Fruit fly (Drosophila melanogaster) whole organism, prepupa: ENCODE data around the gene Eo.

Experiments used
- CG16779 ChIP-seq: fragments of 200-800 bp; sonication (Bioruptor generic); optimal IDR thresholded peaks from 3 replicates; lab custom pipeline; 2017; ENCODE audit warnings: missing biosample characterization, mild to moderate bottlenecking, missing genetic modification characterization
- CG3032 ChIP-seq: fragments of 200-800 bp; optimal IDR thresholded peaks from 2 replicates; lab custom pipeline; 2019; ENCODE audit warnings: missing biosample characterization, mild to moderate bottlenecking, missing genetic modification characterization, moderate library complexity
- CG4318 ChIP-seq: fragments of 200-800 bp; sonication (Bioruptor generic); optimal IDR thresholded peaks from 3 replicates; lab custom pipeline; 2017; ENCODE audit warnings: missing biosample characterization, mild to moderate bottlenecking, missing genetic modification characterization
- CG7368 ChIP-seq: fragments of 200-800 bp; sonication (Bioruptor generic); optimal IDR thresholded peaks from 3 replicates; lab custom pipeline; 2016; ENCODE audit warnings: missing biosample characterization, missing genetic modification characterization
- Gug ChIP-seq: fragments of 200-800 bp; sonication (Bioruptor generic); IDR thresholded peaks from 2 replicates; pipeline ENCODE4 v1.3.6; 2022; ENCODE audit warnings: missing biosample characterization, missing genetic modification characterization
- Met ChIP-seq: fragments of 200-800 bp; sonication (Bioruptor generic); optimal IDR thresholded peaks from 3 replicates; lab custom pipeline; 2016; ENCODE audit warnings: missing biosample characterization, missing genetic modification characterization
- OdsH ChIP-seq: fragments of 200-800 bp; sonication (Bioruptor generic); optimal IDR thresholded peaks from 3 replicates; lab custom pipeline; 2016; ENCODE audit warnings: missing biosample characterization, missing genetic modification characterization
- Sox102F ChIP-seq: fragments of 200-800 bp; sonication (Bioruptor generic); optimal IDR thresholded peaks from 2 replicates; lab custom pipeline; 2016; ENCODE audit warnings: missing biosample characterization, mild to moderate bottlenecking, missing genetic modification characterization
- eg ChIP-seq: fragments of 200-800 bp; sonication (Bioruptor generic); IDR thresholded peaks from 3 replicates; pipeline ENCODE4 v1.3.6; 2022; ENCODE audit warnings: missing biosample characterization, missing genetic modification characterization
- fd85E ChIP-seq: fragments of 200-800 bp; sonication (Bioruptor generic); optimal IDR thresholded peaks from 3 replicates; lab custom pipeline; 2016; ENCODE audit warnings: missing biosample characterization, missing genetic modification characterization
- pdm3 ChIP-seq: fragments of 200-800 bp; sonication (Bioruptor generic); optimal IDR thresholded peaks from 3 replicates; lab custom pipeline; 2016; ENCODE audit warnings: missing biosample characterization, missing genetic modification characterization
- svp ChIP-seq: fragments of 200-800 bp; sonication (Bioruptor generic); peaks from one replicate; lab custom pipeline; 2016; ENCODE audit warnings: missing biosample characterization, missing genetic modification characterization
- vri ChIP-seq: fragments of 200-800 bp; sonication (Bioruptor generic); optimal IDR thresholded peaks from 3 replicates; lab custom pipeline; 2016; ENCODE audit warnings: missing biosample characterization, mild to moderate bottlenecking, missing genetic modification characterization

DNA sequence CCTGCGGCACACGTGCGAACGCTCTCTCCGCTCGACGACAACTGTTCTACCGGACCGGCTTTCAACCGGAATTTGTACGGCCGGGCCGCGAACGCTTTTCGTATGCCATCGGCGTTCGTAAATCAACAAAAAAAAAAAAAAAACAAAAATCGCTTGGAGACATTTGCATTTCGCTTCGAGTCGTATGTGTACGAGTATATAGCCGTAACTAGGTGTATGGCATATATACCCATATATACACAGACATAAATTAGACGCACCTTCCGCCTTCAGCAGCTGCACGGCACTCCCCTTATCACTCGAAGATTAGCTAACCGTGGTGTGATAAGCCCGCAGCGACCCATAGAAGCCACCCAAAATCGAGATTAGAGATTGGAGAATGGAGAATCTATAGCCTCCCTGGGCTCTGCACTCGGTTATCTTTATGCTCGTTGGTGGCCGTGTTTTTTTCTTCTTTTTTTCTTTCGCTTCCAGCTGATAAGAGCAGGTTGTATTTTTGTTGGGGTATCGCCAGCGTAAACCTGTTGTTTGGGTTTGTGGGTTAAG lies 13.0 kb downstream of the Eo start, which contains the start of gene CG9512:
- no peak for TF ChIP-seq OdsH
- TF ChIP-seq pdm3 (GFP tag; lab: Kevin White, UChicago): no peak
- TF ChIP-seq CG4318: no peak
- no peak for TF ChIP-seq eg
- TF ChIP-seq vri: peak; percentile 87
- no peak for TF ChIP-seq Sox102F (GFP tag; lab: Kevin White, UChicago)
- no peak for TF ChIP-seq Met
- TF ChIP-seq fd85E (GFP tag; lab: Kevin White, UChicago): no peak
- TF ChIP-seq CG7368 (GFP tag; lab: Kevin White, UChicago): no peak
- no peak for TF ChIP-seq CG16779 (tag; lab: Kevin White, UChicago)
- TF ChIP-seq Gug (GFP tag; lab: Robert Waterston, UW): no peak
- TF ChIP-seq CG3032 (tag; lab: Kevin White, UChicago): no peak
- peak; percentile 68 for TF ChIP-seq svp (GFP tag; lab: Kevin White, UChicago)
